Fruit fly (Drosophila melanogaster): ENCODE data around the gene CG7402.

CG7402 gene

DNA sequence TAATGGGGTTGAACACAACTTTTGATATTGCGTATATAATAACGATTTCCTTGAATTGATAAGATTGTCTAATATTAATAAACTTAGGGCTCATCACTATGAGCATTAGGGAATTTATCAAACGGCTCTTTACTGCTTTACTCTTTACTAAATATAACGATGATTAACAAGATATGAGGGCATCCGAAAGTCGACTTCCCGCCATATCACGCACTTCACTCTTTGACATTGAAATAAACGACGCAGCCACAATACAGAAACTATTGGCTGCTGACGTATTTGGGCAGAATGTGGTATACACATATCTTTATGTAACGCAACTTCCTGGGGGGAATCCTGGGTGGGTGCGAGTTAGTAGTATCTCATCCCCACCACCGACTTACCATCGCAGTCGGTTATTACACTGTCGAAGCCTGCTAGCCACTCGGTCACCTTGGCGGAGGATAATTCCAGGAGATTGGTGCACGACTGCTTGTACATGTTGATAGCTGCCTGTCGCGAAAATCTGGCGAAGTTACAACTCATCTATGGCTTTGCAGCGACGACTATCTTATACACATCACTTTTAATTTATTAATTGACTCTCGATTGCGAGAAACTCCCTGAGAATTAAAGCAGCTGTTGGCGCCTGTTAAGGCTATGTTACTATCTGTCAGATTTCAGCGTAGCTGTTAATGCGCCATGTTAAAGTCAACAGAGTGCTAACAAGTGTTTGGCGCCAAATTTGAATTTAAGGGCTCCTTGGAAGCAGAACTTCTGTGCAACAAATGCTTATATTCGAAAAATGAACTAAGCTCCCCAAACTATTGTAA lies 44.4 kb upstream of the CG7402 start, which contains the start of gene CG5567:
CG5567 (minus strand) TSS at position 653 of the 812 bp plus-strand sequence.
- TF ChIP-seq CG32006 (GFP tag; optimal IDR thresholded peaks at IDR 0.05) (peak; percentile 28), topi (GFP tag; optimal IDR thresholded peaks at IDR 0.05) (no peak), CG3032 (tag; optimal IDR thresholded peaks at IDR 0.05) (peak; percentile 74), eg (GFP tag; IDR thresholded peaks at IDR 0.05) (peak; percentile 33; the same call in 1 of the 3 replicates), svp (GFP tag) (peak; percentile 72), CG11762 (GFP tag; optimal IDR thresholded peaks at IDR 0.05; ENCODE audit: insufficient read depth) (no peak), CG15336 (GFP tag; IDR thresholded peaks at IDR 0.05) (no peak), lz (GFP tag; optimal IDR thresholded peaks at IDR 0.05) (no peak), fd59A (GFP tag; optimal IDR thresholded peaks at IDR 0.05) (no peak), dsx (GFP tag; optimal IDR thresholded peaks at IDR 0.05; ENCODE audit: poor library complexity, severe bottlenecking) (no peak), acj6 (GFP tag; optimal IDR thresholded peaks at IDR 0.05) (no peak), esn (GFP tag; optimal IDR thresholded peaks at IDR 0.05) (peak; percentile 16), CG6854 (GFP tag; optimal IDR thresholded peaks at IDR 0.05) (no peak), CG11294 (GFP tag; IDR thresholded peaks at IDR 0.05) (no peak), Ets96B (tag; optimal IDR thresholded peaks at IDR 0.05) (no peak), fd85E (GFP tag; optimal IDR thresholded peaks at IDR 0.05) (no peak), Sox14 (GFP tag; optimal IDR thresholded peaks at IDR 0.05) (peak; percentile 14), CG8119 (GFP tag; IDR thresholded peaks at IDR 0.05) (no peak), OdsH (GFP tag; optimal IDR thresholded peaks at IDR 0.05) (no peak), dac (GFP tag; optimal IDR thresholded peaks at IDR 0.05) (no peak), CG10669 (GFP tag; optimal IDR thresholded peaks at IDR 0.05) (no peak), CG1621 (tag; optimal IDR thresholded peaks at IDR 0.05) (no peak), CG6276 (GFP tag; optimal IDR thresholded peaks at IDR 0.05) (no peak), CG7368 (GFP tag; optimal IDR thresholded peaks at IDR 0.05) (no peak), Smox (GFP tag; optimal IDR thresholded peaks at IDR 0.05) (no peak), fkh (GFP tag; optimal IDR thresholded peaks at IDR 0.05) (no peak), Blimp-1 (GFP tag; optimal IDR thresholded peaks at IDR 0.05) (no peak), CG3919 (GFP tag; optimal IDR thresholded peaks at IDR 0.05) (no peak), Eip78C (GFP tag) (peak; percentile 56), Eip93F (GFP tag; optimal IDR thresholded peaks at IDR 0.05) (no peak), CG31627 (GFP tag; optimal IDR thresholded peaks at IDR 0.05) (no peak), ss (GFP tag; optimal IDR thresholded peaks at IDR 0.05) (no peak), spab (GFP tag; optimal IDR thresholded peaks at IDR 0.05) (no peak), achi (GFP tag; optimal IDR thresholded peaks at IDR 0.05) (peak; percentile 98), Lpt (GFP tag; optimal IDR thresholded peaks at IDR 0.05) (no peak), Ets21C (GFP tag; optimal IDR thresholded peaks at IDR 0.05) (no peak), CG6163 (GFP tag; IDR thresholded peaks at IDR 0.05) (no peak), salr (GFP tag; optimal IDR thresholded peaks at IDR 0.05) (no peak)

DNA sequence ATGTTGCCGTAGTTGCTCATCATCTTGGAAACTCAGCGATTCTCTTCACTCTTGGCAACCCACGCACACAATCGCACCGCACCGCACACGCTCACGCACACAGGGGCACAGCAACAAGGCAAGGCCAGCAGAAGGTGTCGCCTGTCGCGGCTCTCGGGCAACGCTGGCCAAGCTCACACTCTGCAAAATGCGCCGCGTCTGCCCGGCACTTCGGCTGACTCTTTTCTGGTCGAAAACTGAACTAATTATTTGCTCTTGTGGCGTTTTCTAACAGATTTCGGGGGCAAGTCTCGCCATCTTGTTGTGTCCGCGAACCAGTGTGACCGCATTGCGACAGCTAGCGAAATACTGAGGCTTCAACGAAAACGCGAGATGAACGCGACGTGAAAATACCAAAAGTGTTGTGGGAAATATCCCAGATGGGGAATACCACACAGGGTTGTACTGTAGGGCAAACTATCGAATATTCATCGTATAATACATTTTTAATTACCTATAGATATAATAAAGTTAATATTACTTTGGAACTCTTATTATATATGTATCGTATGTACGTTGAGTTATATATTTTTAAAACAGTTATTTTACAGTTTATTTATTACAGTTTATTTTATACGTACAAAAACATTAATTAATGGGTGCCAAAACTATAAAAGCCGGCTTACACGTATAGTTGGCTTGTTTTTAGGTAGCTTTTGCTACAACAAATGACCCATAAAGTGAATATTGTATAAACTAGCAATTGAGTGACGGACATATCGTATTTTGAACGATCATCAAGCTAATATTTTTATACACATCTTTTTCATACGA lies 41.1 kb upstream of the CG7402 start, which contains the start of the genes MED19 and CG7430:
MED19 (minus strand) TSS at position 333 of the 813 bp plus-strand sequence.
CG7430 (plus strand) TSS at position 748 of the 813 bp plus-strand sequence.
- TF ChIP-seq CG8119 (GFP tag; IDR thresholded peaks at IDR 0.05), result peak; percentile 33; the same call in 1 of the 3 replicates
- no peak for TF ChIP-seq CG31627 (GFP tag; optimal IDR thresholded peaks at IDR 0.05)
- TF ChIP-seq fd59A (GFP tag; optimal IDR thresholded peaks at IDR 0.05), result no peak
- TF ChIP-seq Ets21C (GFP tag; optimal IDR thresholded peaks at IDR 0.05), result no peak
- TF ChIP-seq eg (GFP tag; IDR thresholded peaks at IDR 0.05), result peak; percentile 29; the same call in 1 of the 3 replicates
- peak; percentile 79 for TF ChIP-seq CG6854 (GFP tag; optimal IDR thresholded peaks at IDR 0.05)
- TF ChIP-seq CG8319 (GFP tag; optimal IDR thresholded peaks at IDR 0.05), result no peak
- no peak for TF ChIP-seq CG3919 (GFP tag; optimal IDR thresholded peaks at IDR 0.05)
- TF ChIP-seq fd85E (GFP tag; optimal IDR thresholded peaks at IDR 0.05), result no peak
- no peak for TF ChIP-seq acj6 (GFP tag; optimal IDR thresholded peaks at IDR 0.05)
- TF ChIP-seq Hr4 (GFP tag; optimal IDR thresholded peaks at IDR 0.05), result no peak
- TF ChIP-seq CG11294 (GFP tag; IDR thresholded peaks at IDR 0.05), result no peak
- TF ChIP-seq Eip78C (GFP tag), result peak; percentile 56
- no peak for TF ChIP-seq CG6276 (GFP tag; optimal IDR thresholded peaks at IDR 0.05)
- TF ChIP-seq CG8632 (GFP tag; optimal IDR thresholded peaks at IDR 0.05), result peak; percentile 7
- no peak for TF ChIP-seq Eip75B (GFP tag; optimal IDR thresholded peaks at IDR 0.05)
- peak; percentile 20 for TF ChIP-seq esn (GFP tag; optimal IDR thresholded peaks at IDR 0.05)
- no peak for TF ChIP-seq OdsH (GFP tag; optimal IDR thresholded peaks at IDR 0.05)
- no peak for TF ChIP-seq fkh (GFP tag; optimal IDR thresholded peaks at IDR 0.05)
- no peak for TF ChIP-seq Smox (GFP tag; optimal IDR thresholded peaks at IDR 0.05)
- no peak for TF ChIP-seq CG7368 (GFP tag; optimal IDR thresholded peaks at IDR 0.05)
- no peak for TF ChIP-seq CG11902 (GFP tag; optimal IDR thresholded peaks at IDR 0.05)
- no peak for TF ChIP-seq spab (GFP tag; optimal IDR thresholded peaks at IDR 0.05)
- TF ChIP-seq ss (GFP tag; optimal IDR thresholded peaks at IDR 0.05), result peak in 1 of 2 experiments; percentile 64
- no peak for TF ChIP-seq Sox102F (GFP tag; optimal IDR thresholded peaks at IDR 0.05)
- peak; percentile 2 for TF ChIP-seq cyc (GFP tag; optimal IDR thresholded peaks at IDR 0.05)
- TF ChIP-seq CG3032 (tag; optimal IDR thresholded peaks at IDR 0.05), result no peak
